Worm (Caenorhabditis elegans) whole organism, late embryonic: ENCODE data around the gene thn-5.

Experiments used
- C08G9.2 ChIP-seq: sonication (generic microtip); optimal IDR thresholded peaks from 2 replicates; lab custom pipeline; 2016; ENCODE audit warnings: mild to moderate bottlenecking, missing genetic modification characterization, moderate library complexity, missing compliant biosample characterization
- C38D4.7 ChIP-seq: fragments of 200-800 bp; sonication (Bioruptor generic); optimal IDR thresholded peaks from 2 replicates; lab custom pipeline; 2018; ENCODE audit warnings: mild to moderate bottlenecking, missing genetic modification characterization, moderate library complexity, missing compliant biosample characterization
- K02D7.2 ChIP-seq: sonication (generic microtip); optimal IDR thresholded peaks from 2 replicates; lab custom pipeline; 2017; ENCODE audit warnings: mild to moderate bottlenecking, missing genetic modification characterization, missing compliant biosample characterization
- K09A11.1 ChIP-seq: sonication (generic microtip); optimal IDR thresholded peaks from 2 replicates; lab custom pipeline; 2017; ENCODE audit warnings: antibody characterized with exemption, mild to moderate bottlenecking, missing genetic modification characterization, missing compliant biosample characterization; ENCODE audit not compliant: insufficient read depth
- T23F11.4 ChIP-seq: fragments of 200-800 bp; sonication (Bioruptor generic); optimal IDR thresholded peaks from 2 replicates; lab custom pipeline; 2018; ENCODE audit warnings: mild to moderate bottlenecking, missing genetic modification characterization, missing compliant biosample characterization
- Y22D7AL.16 ChIP-seq: sonication (generic microtip); optimal IDR thresholded peaks from 2 replicates; lab custom pipeline; 2016; ENCODE audit warnings: missing genetic modification characterization, missing compliant biosample characterization
- ahr-1 ChIP-seq: sonication (generic microtip); optimal IDR thresholded peaks from 2 replicates; lab custom pipeline; 2016; ENCODE audit warnings: missing genetic modification characterization, missing compliant biosample characterization
- ama-1 ChIP-seq: fragments of 150-350 bp; optimal IDR thresholded peaks from 2 replicates; lab custom pipeline; 2014
- ceh-14 ChIP-seq: sonication (generic microtip); optimal IDR thresholded peaks from 2 replicates; lab custom pipeline; 2016; ENCODE audit warnings: missing genotype, missing genetic modification characterization, missing compliant biosample characterization
- ceh-2 ChIP-seq: sonication (generic microtip); optimal IDR thresholded peaks from 2 replicates; lab custom pipeline; 2016; ENCODE audit warnings: missing genotype, missing genetic modification characterization, missing compliant biosample characterization
- ceh-30 ChIP-seq: fragments of 150-350 bp; optimal IDR thresholded peaks from 2 replicates; lab custom pipeline; 2014; ENCODE audit warnings: missing biosample characterization, missing genetic modification characterization
- ceh-31 ChIP-seq: sonication (generic microtip); optimal IDR thresholded peaks from 2 replicates; lab custom pipeline; 2016; ENCODE audit warnings: missing genetic modification characterization, missing compliant biosample characterization
- ceh-45 ChIP-seq: fragments of 200-800 bp; sonication (Bioruptor generic); IDR thresholded peaks from 2 replicates; pipeline ENCODE4 v1.3.6; 2022; ENCODE audit warnings: missing genetic modification reagents, missing genetic modification characterization, missing compliant biosample characterization
- ceh-9 ChIP-seq: sonication (generic microtip); optimal IDR thresholded peaks from 2 replicates; lab custom pipeline; 2016; ENCODE audit warnings: mild to moderate bottlenecking, missing genetic modification characterization, inconsistent platforms, missing compliant biosample characterization
- che-1 ChIP-seq: sonication (generic microtip); optimal IDR thresholded peaks from 2 replicates; lab custom pipeline; 2016; ENCODE audit warnings: mild to moderate bottlenecking, missing genetic modification characterization, missing compliant biosample characterization
- dve-1 ChIP-seq: sonication (generic microtip); optimal IDR thresholded peaks from 2 replicates; lab custom pipeline; 2017; ENCODE audit warnings: antibody characterized with exemption, mild to moderate bottlenecking, missing genetic modification characterization, missing compliant biosample characterization
- elt-2 ChIP-seq: sonication (generic microtip); optimal IDR thresholded peaks from 2 replicates; lab custom pipeline; 2016; ENCODE audit warnings: missing genetic modification reagents, missing genetic modification characterization, missing compliant biosample characterization
- elt-4 ChIP-seq: sonication (generic microtip); optimal IDR thresholded peaks from 2 replicates; lab custom pipeline; 2016; ENCODE audit warnings: missing genetic modification characterization, missing compliant biosample characterization
- eyg-1 ChIP-seq: sonication (generic microtip); optimal IDR thresholded peaks from 2 replicates; lab custom pipeline; 2016; ENCODE audit warnings: missing genotype, missing genetic modification characterization, missing compliant biosample characterization
- fax-1 ChIP-seq: sonication (generic microtip); optimal IDR thresholded peaks from 2 replicates; lab custom pipeline; 2016; ENCODE audit warnings: missing genotype, missing genetic modification characterization, missing compliant biosample characterization
- fkh-6 ChIP-seq: sonication (generic microtip); optimal IDR thresholded peaks from 2 replicates; lab custom pipeline; 2016; ENCODE audit warnings: missing genetic modification characterization, missing compliant biosample characterization
- gmeb-2 ChIP-seq: sonication (generic microtip); optimal IDR thresholded peaks from 2 replicates; lab custom pipeline; 2016; ENCODE audit warnings: missing genetic modification characterization, inconsistent platforms, missing compliant biosample characterization
- hlh-30 ChIP-seq: sonication (generic microtip); optimal IDR thresholded peaks from 2 replicates; lab custom pipeline; 2017; ENCODE audit warnings: antibody characterized with exemption, missing genetic modification characterization, missing compliant biosample characterization; ENCODE audit not compliant: insufficient read depth
- hlh-6 ChIP-seq: sonication (generic microtip); optimal IDR thresholded peaks from 2 replicates; lab custom pipeline; 2016; ENCODE audit warnings: missing genotype, missing genetic modification characterization, missing compliant biosample characterization
- hlh-8 ChIP-seq: sonication (generic microtip); optimal IDR thresholded peaks from 2 replicates; lab custom pipeline; 2016; ENCODE audit warnings: missing genotype, missing genetic modification characterization, missing compliant biosample characterization
- lim-6 ChIP-seq: sonication (generic microtip); optimal IDR thresholded peaks from 2 replicates; lab custom pipeline; 2016; ENCODE audit warnings: missing genetic modification characterization, missing compliant biosample characterization
- madf-2 ChIP-seq: sonication (generic microtip); optimal IDR thresholded peaks from 2 replicates; lab custom pipeline; 2017; ENCODE audit warnings: missing genetic modification characterization, missing compliant biosample characterization
- mec-3 ChIP-seq: sonication (generic microtip); optimal IDR thresholded peaks from 2 replicates; lab custom pipeline; 2016; ENCODE audit warnings: borderline replicate concordance, missing genetic modification characterization, missing compliant biosample characterization
- nhr-232 ChIP-seq: sonication (generic microtip); optimal IDR thresholded peaks from 2 replicates; lab custom pipeline; 2016; ENCODE audit warnings: missing genetic modification characterization, missing compliant biosample characterization
- npax-4 ChIP-seq: sonication (generic microtip); optimal IDR thresholded peaks from 2 replicates; lab custom pipeline; 2016; ENCODE audit warnings: missing genetic modification characterization, missing compliant biosample characterization
- odd-2 ChIP-seq: sonication (generic microtip); optimal IDR thresholded peaks from 2 replicates; lab custom pipeline; 2017; ENCODE audit warnings: antibody characterized with exemption, mild to moderate bottlenecking, missing genetic modification characterization, missing compliant biosample characterization
- pat-9 ChIP-seq: fragments of 200-800 bp; sonication (Bioruptor generic); optimal IDR thresholded peaks from 2 replicates; lab custom pipeline; 2018; ENCODE audit warnings: mild to moderate bottlenecking, missing genetic modification characterization, moderate library complexity, missing compliant biosample characterization
- pax-1 ChIP-seq: fragments of 150-350 bp; optimal IDR thresholded peaks from 2 replicates; lab custom pipeline; 2014; ENCODE audit warnings: missing biosample characterization, missing genetic modification characterization
- pqm-1 ChIP-seq: sonication (generic microtip); optimal IDR thresholded peaks from 2 replicates; lab custom pipeline; 2016; ENCODE audit warnings: missing genetic modification characterization, missing compliant biosample characterization
- rnt-1 ChIP-seq: sonication (generic microtip); optimal IDR thresholded peaks from 2 replicates; lab custom pipeline; 2016; ENCODE audit warnings: missing genetic modification characterization, missing compliant biosample characterization
- sox-4 ChIP-seq: sonication (generic microtip); optimal IDR thresholded peaks from 2 replicates; lab custom pipeline; 2017; ENCODE audit warnings: mild to moderate bottlenecking, missing genetic modification characterization, inconsistent platforms, missing compliant biosample characterization
- tbx-2 ChIP-seq: sonication (generic microtip); optimal IDR thresholded peaks from 2 replicates; lab custom pipeline; 2016; ENCODE audit warnings: missing genetic modification characterization, missing compliant biosample characterization
- tbx-7 ChIP-seq: sonication (generic microtip); optimal IDR thresholded peaks from 2 replicates; lab custom pipeline; 2016; ENCODE audit warnings: missing genotype, missing genetic modification characterization, missing compliant biosample characterization
- unc-42 ChIP-seq: sonication (generic microtip); optimal IDR thresholded peaks from 2 replicates; lab custom pipeline; 2016; ENCODE audit warnings: missing genotype, missing genetic modification characterization, missing compliant biosample characterization
- unc-86 ChIP-seq: sonication (generic microtip); optimal IDR thresholded peaks from 2 replicates; lab custom pipeline; 2016; ENCODE audit warnings: missing genetic modification characterization, missing compliant biosample characterization
- zip-5 ChIP-seq: sonication (generic microtip); optimal IDR thresholded peaks from 2 replicates; lab custom pipeline; 2016; ENCODE audit warnings: missing genetic modification characterization, missing compliant biosample characterization

thn-5 gene

ce11 chrIV:5183755-5184166, 46.9 kb upstream of the thn-5 start, which contains the start of gene W03F8.4 (continued):
- TF ChIP-seq K02D7.2 (tag; lab: Kevin White, UChicago) (peak; percentile 37), ceh-9 (tag; lab: Kevin White, UChicago) (no peak), dve-1 (tag; lab: Kevin White, UChicago) (no peak), lim-6 (tag; lab: Kevin White, UChicago) (no peak), fkh-6 (tag; lab: Kevin White, UChicago) (no peak), ceh-14 (peak; percentile 3), tbx-2 (tag; lab: Kevin White, UChicago) (peak; percentile 46), pat-9 (tag; lab: Kevin White, UChicago) (peak; percentile 30), unc-86 (tag; lab: Kevin White, UChicago) (no peak), hlh-6 (tag; lab: Kevin White, UChicago) (no peak), T23F11.4 (GFP tag; lab: Kevin White, UChicago) (peak; percentile 29)

- no peak for TF ChIP-seq tbx-7 (tag; lab: Kevin White, UChicago)
- TF ChIP-seq C38D4.7 (GFP tag; lab: Kevin White, UChicago) = no peak
- TF ChIP-seq ceh-2 = no peak
- TF ChIP-seq hlh-30 (tag; lab: Kevin White, UChicago) = no peak
- TF ChIP-seq zip-5 (tag; lab: Kevin White, UChicago) = no peak
- TF ChIP-seq hlh-8 (tag; lab: Kevin White, UChicago) = no peak
- no peak for TF ChIP-seq ceh-31 (tag; lab: Kevin White, UChicago)
- TF ChIP-seq fax-1 (tag; lab: Kevin White, UChicago) = no peak
- no peak for TF ChIP-seq pax-1 (tag; lab: Kevin White, UChicago)
- no peak for TF ChIP-seq elt-2
- TF ChIP-seq K09A11.1 = no peak
- no peak for TF ChIP-seq tbx-2 (tag; lab: Kevin White, UChicago)
- TF ChIP-seq ama-1 (lab: Kevin White, UChicago) = no peak
- no peak for TF ChIP-seq rnt-1 (tag; lab: Kevin White, UChicago)
- TF ChIP-seq gmeb-2 = no peak
- no peak for TF ChIP-seq nhr-232
- TF ChIP-seq T23F11.4 (GFP tag; lab: Kevin White, UChicago) = no peak
Measured at ce11 chrIV:5186480-5187205, 44.0 kb upstream of the thn-5 start, which contains the start of the genes W03F8.6 and mtrf-1L. TSS of gene W03F8.6 (minus strand) at chrIV:5186580. TSS of gene mtrf-1L (plus strand) at chrIV:5187155.

DNA sequence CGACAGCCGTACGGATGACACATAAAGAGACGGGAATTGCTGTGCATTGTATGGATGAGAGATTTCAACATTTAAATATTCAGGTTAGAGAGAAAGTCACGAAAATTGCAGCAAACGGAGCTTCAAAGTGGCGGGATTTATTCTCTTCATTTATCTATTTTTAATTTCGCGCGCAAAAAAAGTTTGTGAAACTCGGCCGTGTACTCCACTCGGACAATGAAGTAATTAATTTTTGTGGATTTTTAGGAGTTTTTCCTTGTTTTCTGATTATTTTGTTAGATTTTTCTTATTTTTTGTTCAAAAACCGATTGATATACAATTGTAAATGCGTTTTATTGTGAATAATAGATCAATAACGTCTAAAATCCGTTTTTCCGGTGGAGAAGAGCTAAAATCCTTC, 42.6 kb upstream of the thn-5 start:
- TF ChIP-seq C08G9.2 (tag; lab: Kevin White, UChicago) = peak; percentile 20
- no peak for TF ChIP-seq unc-86 (tag; lab: Kevin White, UChicago)
- TF ChIP-seq zip-5 (tag; lab: Kevin White, UChicago) = no peak
- no peak for TF ChIP-seq mec-3 (tag; lab: Kevin White, UChicago)
- TF ChIP-seq Y22D7AL.16 (tag; lab: Kevin White, UChicago) = no peak
- TF ChIP-seq fkh-6 (tag; lab: Kevin White, UChicago) = no peak
- TF ChIP-seq, all 69 proteins: peak for 1

ce11 chrIV:5195531-5195930, 35.1 kb upstream of the thn-5 start, which contains the start of gene gpa-18:
TSS of gene gpa-18 (minus strand) at chrIV:5195631.
- TF ChIP-seq mec-3 (tag; lab: Kevin White, UChicago) (no peak), ahr-1 (no peak), madf-2 (no peak), unc-42 (tag; lab: Kevin White, UChicago) (no peak), K09A11.1 (no peak), che-1 (tag; lab: Kevin White, UChicago) (no peak), pqm-1 (tag; lab: Kevin White, UChicago) (no peak), odd-2 (tag; lab: Kevin White, UChicago) (no peak), fax-1 (tag; lab: Kevin White, UChicago) (no peak), sox-4 (tag; lab: Kevin White, UChicago) (no peak), npax-4 (tag; lab: Kevin White, UChicago) (no peak), nhr-232 (no peak), ceh-45 (GFP tag; lab: Robert Waterston, UW) (no peak), eyg-1 (tag; lab: Kevin White, UChicago) (no peak), elt-4 (tag; lab: Kevin White, UChicago) (no peak), ceh-30 (tag; lab: Kevin White, UChicago) (no peak), ceh-14 (no peak)
